Fruit fly (Drosophila melanogaster): ENCODE measurements around the gene GstD10.
A peak's percentile ranks its signal among the peaks of the same experiment; 100 is the strongest.

Gene GstD10

dm6 chr3R:12372800-12373199, 7.3 kb upstream of the GstD10 start, which contains the start of gene GstD3:
GstD3 (plus strand) TSS chr3R:12373068.
- TF ChIP-seq EcR (GFP tag; optimal IDR thresholded peaks at IDR 0.05) = peak; percentile 25
- no peak for TF ChIP-seq CG10348 (GFP tag; IDR thresholded peaks at IDR 0.05)

DNA sequence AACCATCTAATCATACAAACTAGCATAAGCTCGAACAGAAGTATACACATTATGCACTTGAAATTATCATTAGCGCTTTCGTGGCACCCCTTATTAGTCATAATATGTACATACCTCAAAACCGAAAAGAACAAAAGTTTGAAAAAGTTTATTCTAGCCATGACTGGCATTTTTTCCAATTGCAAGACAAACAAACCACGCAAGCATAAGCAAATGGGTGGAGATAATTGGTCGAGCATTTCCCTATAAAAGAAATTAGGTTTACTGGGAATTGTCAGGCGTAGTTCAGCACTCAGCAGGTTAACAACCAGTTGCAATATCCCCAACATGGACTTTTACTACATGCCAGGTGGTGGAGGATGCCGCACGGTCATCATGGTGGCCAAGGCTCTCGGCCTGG, 6.1 kb upstream of the GstD10 start, which contains the start of gene GstD2:
GstD2 (plus strand) TSS at position 301 of the 400 bp plus-strand sequence.
- TF ChIP-seq Pif1B (GFP tag; optimal IDR thresholded peaks at IDR 0.05) (no peak), CG32121 (GFP tag; IDR thresholded peaks at IDR 0.05) (no peak), CG34367 (tag; optimal IDR thresholded peaks at IDR 0.05) (no peak), CG12605 (GFP tag; IDR thresholded peaks at IDR 0.05) (no peak)

dm6 chr3R:12370643-12370995, 5.1 kb upstream of the GstD10 start:
- TF ChIP-seq CG17806 (tag; optimal IDR thresholded peaks at IDR 0.05) (no peak), CG12605 (GFP tag; IDR thresholded peaks at IDR 0.05) (peak; percentile 10; the same call in 1 of the 2 replicates), CG4496 (GFP tag; IDR thresholded peaks at IDR 0.05) (no peak), EcR (GFP tag; optimal IDR thresholded peaks at IDR 0.05) (peak; percentile 84)

- TF ChIP-seq CG32121 (GFP tag; IDR thresholded peaks at IDR 0.05) (no peak), CG12605 (GFP tag; IDR thresholded peaks at IDR 0.05) (no peak), Ets98B (GFP tag; IDR thresholded peaks at IDR 0.05) (no peak), rn (GFP tag; IDR thresholded peaks at IDR 0.05) (no peak), CG9948 (tag; optimal IDR thresholded peaks at IDR 0.05) (no peak), Snoo (tag; optimal IDR thresholded peaks at IDR 0.05) (no peak), Pif1A (GFP tag; optimal IDR thresholded peaks at IDR 0.05) (no peak), Pif1B (GFP tag; optimal IDR thresholded peaks at IDR 0.05) (no peak), fd96Ca (GFP tag; IDR thresholded peaks at IDR 0.05) (no peak)
These were observed 4.5 kb upstream of the GstD10 start for dm6 chr3R:12369793-12370642.

- TF ChIP-seq CG9948 (tag; optimal IDR thresholded peaks at IDR 0.05) (peak; percentile 72), CG13204 (GFP tag; optimal IDR thresholded peaks at IDR 0.05) (no peak), CG4496 (GFP tag; IDR thresholded peaks at IDR 0.05) (peak; percentile 74), CG34367 (tag; optimal IDR thresholded peaks at IDR 0.05) (peak; percentile 17), CG10348 (GFP tag; IDR thresholded peaks at IDR 0.05) (peak; percentile 30), Snoo (tag; optimal IDR thresholded peaks at IDR 0.05) (peak; percentile 14), CG14655 (GFP tag; optimal IDR thresholded peaks at IDR 0.05) (peak; percentile 86), Pif1B (GFP tag; optimal IDR thresholded peaks at IDR 0.05) (peak; percentile 38), CG8301 (tag; optimal IDR thresholded peaks at IDR 0.05) (peak; percentile 88), Ets98B (GFP tag; IDR thresholded peaks at IDR 0.05) (peak; percentile 90), fd96Ca (GFP tag; IDR thresholded peaks at IDR 0.05) (peak; percentile 89; the same call in 2 of the 3 replicates), EcR (GFP tag; optimal IDR thresholded peaks at IDR 0.05) (peak; percentile 48), rn (GFP tag; IDR thresholded peaks at IDR 0.05) (no peak), CG32121 (GFP tag; IDR thresholded peaks at IDR 0.05) (peak; percentile 92), gl (tag; optimal IDR thresholded peaks at IDR 0.05) (no peak), D1 (tag; optimal IDR thresholded peaks at IDR 0.05) (no peak), CG15710 (tag; optimal IDR thresholded peaks at IDR 0.05) (peak; percentile 24), CG17806 (tag; optimal IDR thresholded peaks at IDR 0.05) (peak; percentile 39), CG8159 (tag; optimal IDR thresholded peaks at IDR 0.05) (peak; percentile 47), CG12605 (GFP tag; IDR thresholded peaks at IDR 0.05) (peak; percentile 75), Pif1A (GFP tag; optimal IDR thresholded peaks at IDR 0.05) (peak; percentile 53)
These were observed 3.7 kb upstream of the GstD10 start, which contains the start of gene GstD1 for dm6 chr3R:12369135-12369792. GstD1 (minus strand) TSS chr3R:12369268.

- TF ChIP-seq D1 (tag; optimal IDR thresholded peaks at IDR 0.05) (no peak), CG10348 (GFP tag; IDR thresholded peaks at IDR 0.05) (no peak)
These were observed 1.9 kb upstream of the GstD10 start, which contains the start of gene GstD9 for dm6 chr3R:12367464-12367863. GstD9 (minus strand) TSS chr3R:12367564.

DNA sequence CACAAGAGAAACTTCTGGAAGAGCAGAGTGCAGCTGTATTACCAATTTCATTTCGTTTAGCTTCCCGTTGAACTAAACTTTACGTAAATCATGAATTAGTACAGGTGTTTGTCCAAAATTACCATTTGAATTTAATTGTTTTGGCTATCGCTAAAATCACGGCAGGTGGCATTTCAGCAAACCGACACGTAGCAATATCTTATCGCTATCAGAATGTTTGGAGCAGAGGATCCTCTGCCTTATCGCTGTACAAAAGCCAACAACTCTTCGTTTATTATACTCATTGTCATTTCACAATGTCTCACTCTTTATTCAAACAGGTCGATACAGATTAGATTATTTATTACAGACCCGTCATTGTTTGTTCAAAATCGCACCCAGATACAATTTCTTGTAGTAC, 352 bp upstream of the GstD10 start:
- no peak for TF ChIP-seq Pif1B (GFP tag; optimal IDR thresholded peaks at IDR 0.05)
- TF ChIP-seq CG12605 (GFP tag; IDR thresholded peaks at IDR 0.05) = no peak
- TF ChIP-seq CG10348 (GFP tag; IDR thresholded peaks at IDR 0.05) = no peak
- TF ChIP-seq CG32121 (GFP tag; IDR thresholded peaks at IDR 0.05) = no peak
- no peak for TF ChIP-seq Snoo (tag; optimal IDR thresholded peaks at IDR 0.05)
- TF ChIP-seq D1 (tag; optimal IDR thresholded peaks at IDR 0.05) = no peak
- no peak for TF ChIP-seq EcR (GFP tag; optimal IDR thresholded peaks at IDR 0.05)
- TF ChIP-seq CG15710 (tag; optimal IDR thresholded peaks at IDR 0.05) = no peak
- TF ChIP-seq CG9948 (tag; optimal IDR thresholded peaks at IDR 0.05) = no peak
- no peak for TF ChIP-seq CG4496 (GFP tag; IDR thresholded peaks at IDR 0.05)
- no peak for TF ChIP-seq rn (GFP tag; IDR thresholded peaks at IDR 0.05)
- no peak for TF ChIP-seq CG14655 (GFP tag; optimal IDR thresholded peaks at IDR 0.05)
- TF ChIP-seq Ets98B (GFP tag; IDR thresholded peaks at IDR 0.05) = no peak
- TF ChIP-seq CG34367 (tag; optimal IDR thresholded peaks at IDR 0.05) = no peak
- no peak for TF ChIP-seq CG13204 (GFP tag; optimal IDR thresholded peaks at IDR 0.05)
